Worm (Caenorhabditis elegans) whole organism, mixed stage, embryonic: ENCODE measurements around the gene Y57E12B.10.

Source experiments
- M03D4.4 ChIP-seq: sonication (generic microtip); optimal IDR thresholded peaks from 2 replicates; lab custom pipeline; 2017; ENCODE audit warnings: mild to moderate bottlenecking, missing genetic modification characterization, missing compliant biosample characterization
- blmp-1 ChIP-seq: fragments of 150-350 bp; optimal IDR thresholded peaks from 2 replicates; lab custom pipeline; 2014; ENCODE audit warnings: missing biosample characterization, missing genetic modification characterization
- ceh-39 ChIP-seq: fragments of 150-350 bp; optimal IDR thresholded peaks from 2 replicates; lab custom pipeline; 2014; ENCODE audit warnings: missing biosample characterization, missing genetic modification characterization
- ces-1 ChIP-seq: fragments of 150-350 bp; optimal IDR thresholded peaks from 2 replicates; lab custom pipeline; 2014; ENCODE audit warnings: missing biosample characterization, missing genetic modification reagents, missing genetic modification characterization
- cnd-1 ChIP-seq: fragments of 200-800 bp; sonication (Bioruptor generic); optimal IDR thresholded peaks from 2 replicates; lab custom pipeline; 2018; ENCODE audit warnings: mild to moderate bottlenecking, missing genetic modification characterization, missing compliant biosample characterization
- elt-3 ChIP-seq: fragments of 150-350 bp; optimal IDR thresholded peaks from 2 replicates; lab custom pipeline; 2014; ENCODE audit warnings: missing biosample characterization, missing genetic modification characterization
- hlh-1 ChIP-seq: fragments of 150-350 bp; optimal IDR thresholded peaks from 2 replicates; lab custom pipeline; 2014; ENCODE audit warnings: missing biosample characterization, missing genetic modification reagents, missing genetic modification characterization
- lsy-2 ChIP-seq: fragments of 150-350 bp; optimal IDR thresholded peaks from 2 replicates; lab custom pipeline; 2014; ENCODE audit warnings: missing biosample characterization, missing genetic modification characterization
- nhr-28 ChIP-seq: fragments of 150-350 bp; optimal IDR thresholded peaks from 2 replicates; lab custom pipeline; 2014; ENCODE audit warnings: missing biosample characterization, missing genetic modification characterization
- nhr-76 ChIP-seq: sonication (generic microtip); optimal IDR thresholded peaks from 2 replicates; lab custom pipeline; 2017; ENCODE audit warnings: missing biosample characterization, missing genetic modification characterization
- snpc-4 ChIP-seq: fragments of 150-350 bp; optimal IDR thresholded peaks from 2 replicates; lab custom pipeline; 2014; ENCODE audit warnings: missing biosample characterization, missing genetic modification characterization
- unc-39 ChIP-seq: fragments of 150-350 bp; optimal IDR thresholded peaks from 2 replicates; lab custom pipeline; 2014; ENCODE audit warnings: missing biosample characterization, missing genetic modification characterization
- ztf-11 ChIP-seq: fragments of 150-350 bp; optimal IDR thresholded peaks from 2 replicates; lab custom pipeline; 2014; ENCODE audit warnings: missing biosample characterization, missing genetic modification characterization

- TF ChIP-seq cnd-1 (no peak), blmp-1 (tag; lab: Kevin White, UChicago) (no peak), nhr-76 (tag; lab: Kevin White, UChicago) (no peak), ztf-11 (tag; lab: Kevin White, UChicago) (no peak), snpc-4 (tag; lab: Kevin White, UChicago) (no peak), M03D4.4 (tag; lab: Kevin White, UChicago) (no peak), unc-39 (no peak), ces-1 (GFP tag; lab: Kevin White, UChicago) (no peak), nhr-28 (no peak), lsy-2 (no peak), elt-3 (tag; lab: Kevin White, UChicago) (no peak), ceh-39 (tag; lab: Kevin White, UChicago) (no peak), hlh-1 (no peak)
These were observed 16.5 kb downstream of the Y57E12B.10 start for ce11 chrV:6919251-6919650.
